Fruit fly (Drosophila melanogaster): Measurements from ENCODE around the gene CG12375.

The CG12375 gene

DNA sequence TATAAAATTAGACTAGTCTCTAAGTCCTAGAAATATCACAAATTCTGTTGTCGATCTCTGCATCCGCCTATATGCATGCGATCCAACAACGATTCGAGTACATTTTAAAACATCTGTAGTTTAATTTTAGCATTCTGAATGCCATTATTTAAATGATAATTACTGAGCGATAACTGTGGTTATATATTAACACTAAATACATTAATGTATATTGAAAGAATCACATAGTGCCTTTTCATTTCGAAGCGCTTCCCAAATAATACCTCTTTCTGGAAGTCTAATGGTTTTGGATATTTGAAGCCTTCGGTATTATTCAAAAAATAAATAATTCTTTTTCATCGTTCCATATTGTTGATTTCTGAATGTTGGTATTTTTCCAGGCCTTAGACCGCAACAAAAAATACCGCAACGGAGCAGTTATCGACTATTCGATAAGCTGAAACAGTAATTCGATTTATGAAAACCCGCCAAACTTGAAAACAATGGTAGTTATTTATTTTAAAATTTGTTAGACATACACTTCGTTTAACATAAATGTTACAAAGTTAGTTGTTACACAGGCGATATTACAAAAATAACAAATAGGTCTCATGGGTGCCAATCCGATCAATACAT lies 7.2 kb upstream of the CG12375 start:
- TF ChIP-seq CG6808 (GFP tag; optimal IDR thresholded peaks at IDR 0.05) (no peak), CG9139 (GFP tag; optimal IDR thresholded peaks at IDR 0.05) (no peak), achi (GFP tag; optimal IDR thresholded peaks at IDR 0.05) (no peak)

DNA sequence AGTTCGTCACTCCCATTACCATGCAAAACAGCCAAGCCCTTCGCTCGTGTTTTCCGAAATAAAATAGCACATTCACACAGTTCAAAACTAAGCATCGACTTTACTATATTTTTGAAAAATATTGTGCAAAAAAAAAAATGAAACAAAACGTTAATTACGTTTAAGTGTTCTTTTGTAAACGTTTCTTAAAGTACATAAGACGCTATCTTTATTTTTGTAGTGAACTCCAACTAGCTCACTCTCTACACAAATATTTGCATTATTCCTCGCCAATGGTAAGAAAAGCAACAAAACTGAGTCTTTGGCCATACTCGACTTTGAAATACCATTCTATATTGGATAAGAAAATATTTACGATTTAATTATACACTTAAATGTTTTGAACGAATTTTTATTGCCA lies 4.0 kb upstream of the CG12375 start:
- TF ChIP-seq Eip93F (GFP tag; optimal IDR thresholded peaks at IDR 0.05) (no peak), CG6163 (GFP tag; IDR thresholded peaks at IDR 0.05) (no peak), CG11762 (GFP tag; optimal IDR thresholded peaks at IDR 0.05; ENCODE audit: insufficient read depth) (no peak), dsx (GFP tag; optimal IDR thresholded peaks at IDR 0.05; ENCODE audit: poor library complexity, severe bottlenecking) (no peak), net (GFP tag; optimal IDR thresholded peaks at IDR 0.05) (no peak), CG1621 (tag; optimal IDR thresholded peaks at IDR 0.05) (no peak), Met (GFP tag; optimal IDR thresholded peaks at IDR 0.05) (no peak), CG16779 (tag; optimal IDR thresholded peaks at IDR 0.05) (no peak), CG31627 (GFP tag; optimal IDR thresholded peaks at IDR 0.05) (no peak), fkh (GFP tag; optimal IDR thresholded peaks at IDR 0.05) (no peak)

DNA sequence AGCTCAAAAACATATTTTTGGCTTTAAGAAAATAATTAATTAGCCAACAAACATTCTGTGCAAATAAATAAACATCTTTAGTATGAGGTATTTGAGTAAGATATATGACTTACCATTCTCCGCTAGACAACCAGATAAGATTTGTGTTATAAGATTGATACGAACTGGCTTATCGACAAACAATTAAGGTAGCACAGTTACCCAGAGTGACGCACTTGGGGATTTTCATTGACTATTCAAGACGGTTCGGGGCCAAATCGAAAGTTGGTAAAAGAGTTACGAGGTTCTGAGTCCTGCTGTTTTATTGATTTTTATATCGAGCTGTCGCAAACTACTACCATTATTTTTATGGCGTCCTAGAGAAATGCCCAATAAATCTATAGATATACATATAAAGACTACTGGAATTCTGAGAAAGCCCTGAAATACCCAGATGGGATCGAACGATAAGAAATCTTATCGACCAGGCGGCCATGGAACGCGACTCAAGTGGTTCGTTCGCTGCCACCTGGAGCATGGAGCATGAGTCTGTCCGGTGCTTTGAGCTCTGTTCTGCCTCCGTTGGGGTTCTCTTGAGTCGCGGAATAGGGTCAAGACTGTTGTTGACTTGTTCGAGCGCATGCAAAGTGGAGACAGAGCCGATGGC lies 3.4 kb upstream of the CG12375 start:
- TF ChIP-seq CG3032 (tag; optimal IDR thresholded peaks at IDR 0.05), result no peak
- no peak for TF ChIP-seq CG8319 (GFP tag; optimal IDR thresholded peaks at IDR 0.05)
- no peak for TF ChIP-seq Lpt (GFP tag; optimal IDR thresholded peaks at IDR 0.05)
- no peak for TF ChIP-seq Met (GFP tag; optimal IDR thresholded peaks at IDR 0.05)
- TF ChIP-seq vri (GFP tag; optimal IDR thresholded peaks at IDR 0.05), result peak; percentile 5

DNA sequence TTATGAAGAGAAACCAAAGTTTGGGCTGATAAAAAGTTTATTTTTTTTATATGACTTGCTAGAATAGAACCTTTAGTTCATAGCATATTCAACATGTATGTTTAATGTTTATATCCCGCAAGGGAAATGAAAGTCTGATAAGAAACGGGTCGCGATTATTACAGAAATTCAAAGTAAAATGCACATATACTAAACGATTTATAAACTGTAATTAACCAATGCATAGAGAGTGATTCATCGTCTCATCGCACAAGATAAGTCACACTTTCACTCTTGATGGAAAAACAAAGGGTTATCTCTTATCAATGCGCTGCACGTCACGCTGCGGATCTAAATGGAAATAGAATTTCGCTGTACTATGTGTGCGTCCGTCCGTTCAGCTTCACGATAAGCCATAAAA lies 2.2 kb upstream of the CG12375 start:
- TF ChIP-seq CG6854 (GFP tag; optimal IDR thresholded peaks at IDR 0.05) (no peak), achi (GFP tag; optimal IDR thresholded peaks at IDR 0.05) (no peak), CG10669 (GFP tag; optimal IDR thresholded peaks at IDR 0.05) (no peak), Gug (GFP tag; IDR thresholded peaks at IDR 0.05) (no peak), svp (GFP tag) (no peak), vri (GFP tag; optimal IDR thresholded peaks at IDR 0.05) (no peak), CG6792 (GFP tag; optimal IDR thresholded peaks at IDR 0.05) (no peak), CG8319 (GFP tag; optimal IDR thresholded peaks at IDR 0.05) (no peak), CG6808 (GFP tag; optimal IDR thresholded peaks at IDR 0.05) (no peak), salr (GFP tag; optimal IDR thresholded peaks at IDR 0.05) (no peak), Smox (GFP tag; optimal IDR thresholded peaks at IDR 0.05) (no peak), CG8119 (GFP tag; IDR thresholded peaks at IDR 0.05) (no peak), Met (GFP tag; optimal IDR thresholded peaks at IDR 0.05) (no peak)

DNA sequence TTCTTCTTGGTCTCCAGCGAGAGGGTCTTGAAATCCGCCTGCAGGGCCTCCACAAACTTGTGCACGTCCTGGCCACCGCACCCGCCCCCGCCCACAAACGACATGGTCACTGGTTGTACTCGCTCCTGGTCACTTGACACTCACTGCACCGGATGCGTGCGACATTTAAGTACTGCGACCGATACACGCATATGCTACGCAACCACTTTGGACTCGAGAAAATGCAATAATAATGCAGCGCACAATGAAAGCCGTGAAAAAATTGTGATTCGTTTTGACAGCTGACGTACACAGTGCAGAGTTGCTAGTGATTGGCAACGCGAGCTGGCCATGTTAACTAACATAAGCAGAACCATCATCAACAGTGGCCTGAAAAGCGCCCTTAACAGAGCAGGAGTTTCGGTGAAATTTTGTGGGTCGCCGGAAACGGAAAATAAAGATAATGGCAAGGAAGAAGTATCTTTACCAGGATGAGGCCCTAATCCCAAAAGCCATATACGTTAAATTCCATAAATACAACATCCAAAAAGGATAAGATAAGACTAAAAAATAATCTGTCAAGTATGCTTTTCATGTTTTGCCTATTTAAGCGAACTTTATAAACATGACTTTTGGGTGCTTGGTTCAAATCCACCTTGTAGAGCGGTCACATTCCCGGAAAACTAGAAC lies 2.8 kb downstream of the CG12375 start, which contains the start of the genes mon2 and CG8673:
Gene mon2 (minus strand): TSS at position 300 of the 669 bp plus-strand sequence.
Gene CG8673 (plus strand): TSS at position 619 of the 669 bp plus-strand sequence.
- TF ChIP-seq CG6163 (GFP tag; IDR thresholded peaks at IDR 0.05) (0 out of 3 replicates have a peak, but pooled peaks have one; percentile 24), achi (GFP tag; optimal IDR thresholded peaks at IDR 0.05) (peak; percentile 98), esn (GFP tag; optimal IDR thresholded peaks at IDR 0.05) (no peak)

DNA sequence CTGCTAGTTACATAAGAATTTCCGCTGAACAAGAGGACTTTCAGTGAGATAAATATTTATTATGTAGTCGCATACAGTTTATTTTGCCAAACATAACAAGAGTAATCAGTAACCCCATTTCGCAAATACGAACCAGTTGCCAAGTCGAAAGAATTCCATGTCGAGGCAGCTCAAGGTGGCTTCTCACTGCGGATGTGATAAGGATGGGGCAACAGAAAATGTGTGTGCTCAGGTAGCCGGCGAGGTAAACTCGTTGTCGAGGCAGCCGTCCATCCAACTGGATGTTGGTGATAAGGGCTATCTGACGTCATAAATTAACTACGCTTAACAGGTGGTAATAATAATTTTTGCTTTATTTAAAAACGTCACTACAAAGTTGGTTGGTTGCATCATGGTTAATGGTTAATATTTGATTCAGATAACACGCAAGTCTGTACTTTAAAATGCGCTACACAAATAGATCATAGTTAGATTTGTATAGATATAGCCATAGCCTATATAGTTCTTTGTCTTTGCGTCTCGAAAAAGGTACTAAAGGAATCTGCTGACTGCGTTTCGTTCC lies 10.0 kb downstream of the CG12375 start:
- peak; percentile 46 for TF ChIP-seq Eip78C (GFP tag)
- no peak for TF ChIP-seq svp (GFP tag)

All from whole organism, prepupa.